Worm (Caenorhabditis elegans): Measurements from ENCODE around the gene sdz-33.

ce11 chrIII:11931960-11932359 lies 24.7 kb downstream of the sdz-33 start:
- TF ChIP-seq tlf-1 (GFP tag; optimal IDR thresholded peaks at IDR 0.05): no peak
- no peak for TF ChIP-seq B0019.2 (GFP tag; conservative IDR thresholded peaks at IDR 0.05)
- no peak for TF ChIP-seq let-526 (GFP tag; IDR thresholded peaks at IDR 0.05)

Measured in whole organism, young adult.